Worm (Caenorhabditis elegans): ENCODE data around the gene C31C9.6.

DNA sequence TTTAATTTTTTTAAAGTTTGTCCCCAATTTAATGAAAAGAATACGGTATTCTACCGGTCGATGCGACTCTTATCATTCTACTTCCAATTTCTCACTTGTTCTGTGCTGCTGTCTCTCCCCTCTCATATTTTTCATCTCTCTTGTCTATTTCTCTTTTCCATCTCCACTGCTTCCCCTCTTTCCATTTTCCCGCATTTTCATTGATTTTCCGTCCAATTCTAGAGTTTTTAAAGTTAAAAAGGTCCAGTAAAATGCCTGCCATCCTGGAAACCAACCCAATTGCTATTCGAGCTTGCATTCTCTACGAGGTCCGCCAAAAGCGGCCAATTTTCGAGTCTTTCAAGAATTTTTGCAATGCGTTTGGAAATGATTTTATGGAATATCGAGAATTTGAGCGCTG lies 20.6 kb downstream of the C31C9.6 start, which contains the start of gene fbxa-167:
- TF ChIP-seq elt-3 (tag; optimal IDR thresholded peaks at IDR 0.05) = no peak
- no peak for TF ChIP-seq unc-62 (GFP tag; optimal IDR thresholded peaks at IDR 0.05)
- TF ChIP-seq lsy-2 (tag; optimal IDR thresholded peaks at IDR 0.05) = no peak
- TF ChIP-seq nhr-76 (tag; optimal IDR thresholded peaks at IDR 0.05) = no peak
- no peak for TF ChIP-seq lin-13 (tag; optimal IDR thresholded peaks at IDR 0.05)
